Worm (Caenorhabditis elegans): ENCODE measurements around the gene Y5H2A.1.
"Not testable (repeated sequence)": the region's sequence is repeated elsewhere in the genome, so short reads cannot be mapped to it uniquely, and the experiment has no call there.

The Y5H2A.1 gene

ce11 chrV:2271750-2272149 lies at the start of gene Y5H2A.1:
Gene Y5H2A.1 (minus strand): TSS chrV:2271850.
- no peak for TF ChIP-seq unc-62 (GFP tag; optimal IDR thresholded peaks at IDR 0.05)

- not testable (repeated sequence) for TF ChIP-seq unc-62 (GFP tag; optimal IDR thresholded peaks at IDR 0.05)
Measured at ce11 chrV:2321001-2321400, 49.4 kb upstream of the Y5H2A.1 start, which contains the start of gene Y19D10B.6. Gene Y19D10B.6 (minus strand): TSS chrV:2321101.

DNA sequence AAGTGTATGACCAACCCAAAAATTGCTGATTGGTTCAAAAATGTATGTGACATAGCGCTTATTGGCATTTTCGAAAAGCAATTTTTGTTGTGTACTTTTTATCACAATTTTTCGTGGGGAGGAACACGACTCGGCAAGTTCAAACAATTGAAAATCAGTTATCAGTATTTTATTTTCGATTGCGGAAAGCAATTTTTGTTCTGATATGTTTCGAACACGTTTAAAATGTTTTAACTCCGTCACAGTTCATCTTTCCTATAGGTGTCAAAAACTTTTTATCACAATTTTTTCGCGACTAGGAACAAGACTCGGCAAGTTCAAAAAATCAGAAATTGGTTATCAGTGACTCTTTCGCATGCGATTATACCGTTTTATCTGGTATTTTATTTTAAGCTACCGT lies 36.6 kb upstream of the Y5H2A.1 start:
- TF ChIP-seq unc-62 (GFP tag; optimal IDR thresholded peaks at IDR 0.05): no peak

- no peak for TF ChIP-seq unc-62 (GFP tag; optimal IDR thresholded peaks at IDR 0.05)
Measured at ce11 chrV:2306383-2306782, 34.7 kb upstream of the Y5H2A.1 start.

DNA sequence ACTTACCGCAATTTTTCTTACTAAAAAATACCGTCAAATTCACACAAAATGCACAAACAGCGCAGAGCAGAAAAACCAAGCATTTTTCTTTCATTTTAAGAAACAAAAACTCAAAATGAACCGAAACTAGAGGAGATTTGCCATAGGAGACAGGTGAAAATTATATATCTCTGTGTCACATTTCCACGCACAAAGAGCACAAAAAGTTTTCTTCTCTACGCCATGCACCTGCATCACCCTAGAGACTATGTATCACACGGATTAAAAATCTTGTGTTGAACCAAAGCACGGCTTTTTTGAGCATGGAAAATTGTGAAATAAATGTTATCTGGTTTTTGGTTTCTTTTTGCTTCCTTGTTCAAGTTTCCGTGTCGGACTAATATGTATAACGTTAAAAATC lies 32.1 kb upstream of the Y5H2A.1 start, which contains the start of gene irld-15:
TSS of gene irld-15 (minus strand) at position 101 of the 400 bp plus-strand sequence.
- TF ChIP-seq unc-62 (GFP tag; optimal IDR thresholded peaks at IDR 0.05): no peak

DNA sequence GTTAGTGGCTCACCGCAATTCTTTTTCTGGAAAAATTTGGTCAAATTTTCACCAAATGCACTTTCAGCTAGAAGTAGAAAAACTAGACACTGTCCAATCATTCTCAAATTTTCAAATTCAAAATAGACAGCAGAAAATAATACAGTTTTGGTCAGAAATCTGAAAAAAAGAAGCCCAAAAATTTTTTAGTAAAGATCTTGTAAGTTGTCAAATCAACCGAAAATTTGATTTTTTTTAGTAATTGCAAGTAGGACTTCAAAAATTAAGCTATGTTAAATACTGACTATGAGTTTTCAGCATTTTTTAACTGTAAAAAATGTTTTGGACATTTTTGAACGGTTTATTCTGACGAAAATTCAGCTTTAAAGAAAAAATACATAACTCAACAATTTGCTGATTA lies 29.3 kb upstream of the Y5H2A.1 start, which contains the start of gene Y19D10B.8:
TSS of gene Y19D10B.8 (minus strand) at position 101 of the 400 bp plus-strand sequence.
- no peak for TF ChIP-seq unc-62 (GFP tag; optimal IDR thresholded peaks at IDR 0.05)

DNA sequence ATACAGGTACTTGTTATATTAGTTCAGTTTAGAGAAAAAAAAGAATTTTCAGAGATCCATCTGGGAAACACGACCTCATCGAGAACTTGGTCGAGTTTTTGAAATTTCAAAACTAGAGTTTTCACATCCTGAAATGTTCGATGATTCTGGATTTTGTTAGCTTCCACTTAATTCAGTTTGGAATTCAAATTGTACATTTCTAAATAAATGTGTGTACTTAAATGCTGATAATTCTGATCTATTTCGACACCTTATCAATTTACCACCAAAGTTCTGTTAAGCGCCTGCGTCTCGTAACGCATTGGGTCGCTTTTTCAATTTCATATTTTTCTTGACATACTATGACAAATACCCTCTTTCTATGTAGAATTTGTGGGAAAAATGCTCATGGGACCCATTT lies 22.9 kb upstream of the Y5H2A.1 start, which contains the start of gene nhr-226:
TSS of gene nhr-226 (plus strand) at position 301 of the 400 bp plus-strand sequence.
- no peak for TF ChIP-seq unc-62 (GFP tag; optimal IDR thresholded peaks at IDR 0.05)

- no peak for TF ChIP-seq unc-62 (GFP tag; optimal IDR thresholded peaks at IDR 0.05)
Measured at ce11 chrV:2292240-2292639, 20.6 kb upstream of the Y5H2A.1 start, which contains the start of gene nhr-115. Gene nhr-115 (plus strand): TSS chrV:2292540.

DNA sequence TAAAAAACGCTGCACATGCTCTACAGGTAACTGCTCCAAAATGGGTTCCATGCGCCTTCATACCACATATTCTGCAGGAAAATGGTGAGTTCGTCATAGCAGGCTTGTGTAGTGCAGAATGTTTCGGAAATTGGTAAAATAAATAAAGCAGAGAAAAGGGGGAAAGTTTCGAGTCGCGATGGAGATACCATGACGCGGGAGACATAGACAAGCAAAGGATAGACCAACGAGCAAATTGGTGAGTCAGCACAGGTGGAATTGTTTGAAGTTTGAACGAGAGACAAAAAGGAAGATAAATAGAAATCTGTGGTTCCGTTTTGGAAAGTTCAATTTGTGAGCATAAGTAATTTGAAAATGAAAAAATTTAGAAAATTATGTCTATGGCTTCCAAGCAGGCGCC lies 18.7 kb upstream of the Y5H2A.1 start, which contains the start of gene nhr-225:
TSS of gene nhr-225 (minus strand) at position 146 of the 400 bp plus-strand sequence.
- TF ChIP-seq unc-62 (GFP tag; optimal IDR thresholded peaks at IDR 0.05): no peak

- TF ChIP-seq unc-62 (GFP tag; optimal IDR thresholded peaks at IDR 0.05): no peak
Measured at ce11 chrV:2285107-2285506, 13.5 kb upstream of the Y5H2A.1 start, which contains the start of gene nhr-227. Gene nhr-227 (plus strand): TSS chrV:2285432.

- no peak for TF ChIP-seq unc-62 (GFP tag; optimal IDR thresholded peaks at IDR 0.05)
Measured at ce11 chrV:2281499-2281898, 9.8 kb upstream of the Y5H2A.1 start, which contains the start of gene nhr-228. Gene nhr-228 (plus strand): TSS chrV:2281759.

- TF ChIP-seq unc-62 (GFP tag; optimal IDR thresholded peaks at IDR 0.05): no peak
Measured at ce11 chrV:2278543-2278942, 6.9 kb upstream of the Y5H2A.1 start, which contains the start of gene fbxa-137. Gene fbxa-137 (plus strand): TSS chrV:2278816.

- no peak for TF ChIP-seq unc-62 (GFP tag; optimal IDR thresholded peaks at IDR 0.05)
Measured at ce11 chrV:2278052-2278451, 6.4 kb upstream of the Y5H2A.1 start, which contains the start of gene nhr-59. Gene nhr-59 (minus strand): TSS chrV:2278265.

DNA sequence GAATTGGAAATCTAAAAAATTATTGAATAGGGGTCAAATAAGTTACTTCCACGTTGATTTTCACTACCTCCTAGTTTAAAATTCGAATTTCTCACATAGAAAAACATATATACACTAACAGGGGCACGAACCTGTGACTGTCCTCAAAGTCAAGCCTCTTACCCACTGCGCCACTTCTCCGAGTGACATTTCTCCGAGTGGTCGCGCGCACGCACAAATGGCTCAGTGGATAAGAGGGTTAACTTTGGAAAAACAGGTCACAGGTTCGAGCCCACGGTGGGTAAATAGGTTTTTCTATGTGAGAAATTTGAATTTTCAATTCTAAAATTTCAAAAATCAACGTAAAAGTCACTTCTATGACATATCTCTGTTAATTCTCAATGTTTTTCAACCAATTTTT lies 5.6 kb upstream of the Y5H2A.1 start:
- TF ChIP-seq unc-62 (GFP tag; optimal IDR thresholded peaks at IDR 0.05): no peak

- TF ChIP-seq unc-62 (GFP tag; optimal IDR thresholded peaks at IDR 0.05): no peak
Measured at ce11 chrV:2274253-2274892, 2.7 kb upstream of the Y5H2A.1 start, which contains the start of the genes Y5H2A.4 and abu-4. Gene Y5H2A.4 (minus strand): TSS chrV:2274353. Gene abu-4 (plus strand): TSS chrV:2274842.

ce11 chrV:2266958-2267357 lies 4.7 kb downstream of the Y5H2A.1 start, which contains the start of gene nhr-275:
Gene nhr-275 (minus strand): TSS chrV:2267058.
- TF ChIP-seq unc-62 (GFP tag; optimal IDR thresholded peaks at IDR 0.05): no peak

- TF ChIP-seq unc-62 (GFP tag; optimal IDR thresholded peaks at IDR 0.05): no peak
Measured at ce11 chrV:2264925-2265324, 6.7 kb downstream of the Y5H2A.1 start.

All from whole organism, dauer.